Fruit fly (Drosophila melanogaster): ENCODE data around the gene S-Lap1.

Gene S-Lap1

DNA sequence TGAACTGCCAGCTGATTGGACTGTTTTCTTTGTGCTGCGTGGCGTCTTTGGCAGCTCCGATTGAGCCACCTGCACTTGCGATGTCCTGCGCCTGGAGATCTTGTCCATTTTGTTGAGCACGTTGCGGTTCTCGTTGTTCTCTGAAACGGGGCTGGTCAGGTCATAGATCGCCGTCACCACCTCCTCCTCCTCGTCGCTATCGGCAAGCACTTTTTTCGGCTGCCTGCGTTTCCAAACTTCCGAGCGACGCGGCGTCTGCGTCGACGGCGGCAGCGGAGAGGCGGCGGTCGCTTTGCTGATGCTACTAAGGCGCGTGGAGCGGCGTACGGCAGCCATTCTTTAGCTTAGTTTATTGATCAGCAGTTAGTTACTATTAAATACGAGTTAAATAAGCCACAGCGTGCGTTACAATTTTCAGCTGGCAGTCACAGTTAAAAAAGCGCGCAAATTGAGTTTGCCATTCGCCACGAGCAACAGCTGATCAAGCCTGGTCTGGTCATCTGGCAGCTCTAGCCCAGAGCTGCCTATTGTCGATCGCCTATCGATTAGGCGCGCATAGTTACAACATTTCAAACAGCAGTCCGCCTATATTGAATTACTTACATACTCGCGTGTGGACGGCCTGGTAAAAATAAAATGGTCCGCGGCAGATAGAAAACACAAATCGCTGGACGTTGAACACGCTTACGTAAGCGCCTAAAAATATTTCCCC is 16.7 kb downstream of the S-Lap1 start, which contains the start of gene Cdc6:
Gene Cdc6, minus strand, starts transcription at position 456 of the 712 bp plus-strand sequence.
- TF ChIP-seq bab1 (GFP tag; optimal IDR thresholded peaks at IDR 0.05) (peak; percentile 24), CG11617 (GFP tag; optimal IDR thresholded peaks at IDR 0.05) (no peak)

DNA sequence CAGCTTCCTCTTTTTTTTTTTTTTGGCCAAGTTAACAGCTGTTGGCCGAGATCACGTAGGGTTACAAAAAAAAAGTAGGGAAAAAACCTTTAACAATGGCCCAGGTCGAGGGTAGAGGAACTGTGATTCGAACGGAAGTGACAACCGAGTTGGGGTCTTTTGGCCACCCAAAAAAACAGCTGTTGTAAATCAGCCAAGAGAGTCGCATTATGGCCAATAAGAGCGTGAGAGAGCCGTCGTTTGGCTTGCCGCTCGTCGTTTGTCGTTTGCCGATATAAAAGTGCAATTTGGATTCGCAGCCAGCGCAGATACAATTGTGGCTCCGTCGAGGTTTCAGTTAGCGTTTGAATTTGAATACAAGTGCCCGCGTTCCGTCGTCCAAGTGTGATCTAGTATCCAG is 23.1 kb downstream of the S-Lap1 start, which contains the start of gene Cpr66D:
Gene Cpr66D, plus strand, starts transcription at position 301 of the 400 bp plus-strand sequence.
- TF ChIP-seq Hr96 (GFP tag; optimal IDR thresholded peaks at IDR 0.05) = no peak
- TF ChIP-seq cic (GFP tag; optimal IDR thresholded peaks at IDR 0.05) = no peak

DNA sequence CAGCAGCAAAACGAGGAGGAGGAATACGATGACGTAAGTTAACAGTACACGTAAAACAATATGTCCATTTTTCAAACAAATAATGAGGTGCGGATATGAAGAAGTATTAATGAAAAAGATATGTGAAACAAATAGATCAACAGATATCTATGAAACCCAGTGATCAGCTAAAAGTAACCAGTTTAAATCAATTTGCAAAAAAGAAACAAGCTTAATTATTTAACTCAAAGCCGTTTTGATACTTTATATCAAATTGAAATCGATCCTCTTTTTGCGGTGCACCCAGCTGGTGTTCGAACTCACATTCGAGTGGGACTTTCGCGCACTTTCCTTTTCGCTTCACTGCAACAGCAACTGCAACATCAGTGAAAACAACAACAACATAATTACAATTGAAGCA is 24.0 kb downstream of the S-Lap1 start:
- no peak for TF ChIP-seq Crg-1 (GFP tag; optimal IDR thresholded peaks at IDR 0.05)
- no peak for TF ChIP-seq Mnt (GFP tag; optimal IDR thresholded peaks at IDR 0.05)
- no peak for TF ChIP-seq CG11617 (GFP tag; optimal IDR thresholded peaks at IDR 0.05)
- TF ChIP-seq CG1620 (GFP tag; optimal IDR thresholded peaks at IDR 0.05) = no peak
- no peak for TF ChIP-seq CG14711 (tag; optimal IDR thresholded peaks at IDR 0.05)
- TF ChIP-seq CG33017 (tag; optimal IDR thresholded peaks at IDR 0.05) = no peak

DNA sequence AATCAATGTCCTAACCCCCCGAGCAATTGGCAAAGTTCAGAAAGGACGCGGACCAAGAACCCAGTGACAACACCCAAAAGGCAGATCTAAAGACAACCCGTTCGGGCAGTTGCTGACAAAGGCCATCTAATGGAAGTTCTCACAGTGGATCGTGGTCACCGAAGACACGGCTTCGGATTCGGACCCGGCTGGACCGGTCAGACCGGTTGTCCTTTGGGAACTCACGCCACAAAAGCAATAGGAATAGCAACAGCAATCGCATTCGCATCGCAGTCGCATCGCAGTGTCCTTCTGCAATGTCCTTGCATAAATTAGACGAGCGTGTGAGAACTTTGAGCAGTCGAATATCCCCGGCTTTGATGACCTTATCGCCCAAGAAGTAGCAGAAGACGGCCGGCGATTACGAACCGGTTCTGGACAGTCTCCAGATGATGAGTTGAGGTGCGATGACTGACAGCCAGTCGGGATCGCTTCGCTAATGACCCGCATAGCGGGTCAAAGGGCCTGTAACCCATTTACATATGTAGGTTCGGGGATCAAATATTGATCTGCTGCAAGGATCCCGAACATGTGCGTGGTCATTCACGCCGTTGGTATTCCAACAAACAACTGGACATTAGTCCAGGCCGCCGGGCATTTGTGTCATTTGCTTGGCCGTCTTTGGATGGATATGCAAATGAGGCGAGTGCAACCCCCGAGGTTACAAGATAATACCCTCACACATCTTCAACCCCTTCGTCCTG is 26.9 kb downstream of the S-Lap1 start:
- no peak for TF ChIP-seq Mnt (GFP tag; optimal IDR thresholded peaks at IDR 0.05)
- no peak for TF ChIP-seq Clk (GFP tag; optimal IDR thresholded peaks at IDR 0.05)
- TF ChIP-seq CG7045 (GFP tag; optimal IDR thresholded peaks at IDR 0.05) = no peak
- no peak for TF ChIP-seq cic (GFP tag; optimal IDR thresholded peaks at IDR 0.05)
- TF ChIP-seq CG33017 (tag; optimal IDR thresholded peaks at IDR 0.05) = no peak
- TF ChIP-seq Crg-1 (GFP tag; optimal IDR thresholded peaks at IDR 0.05) = no peak
- no peak for TF ChIP-seq ovo (GFP tag; optimal IDR thresholded peaks at IDR 0.05)
- TF ChIP-seq CG7101 (tag; optimal IDR thresholded peaks at IDR 0.05) = no peak
- TF ChIP-seq CG5204 (GFP tag; optimal IDR thresholded peaks at IDR 0.05) = no peak
- no peak for TF ChIP-seq pad (GFP tag; optimal IDR thresholded peaks at IDR 0.05)

DNA sequence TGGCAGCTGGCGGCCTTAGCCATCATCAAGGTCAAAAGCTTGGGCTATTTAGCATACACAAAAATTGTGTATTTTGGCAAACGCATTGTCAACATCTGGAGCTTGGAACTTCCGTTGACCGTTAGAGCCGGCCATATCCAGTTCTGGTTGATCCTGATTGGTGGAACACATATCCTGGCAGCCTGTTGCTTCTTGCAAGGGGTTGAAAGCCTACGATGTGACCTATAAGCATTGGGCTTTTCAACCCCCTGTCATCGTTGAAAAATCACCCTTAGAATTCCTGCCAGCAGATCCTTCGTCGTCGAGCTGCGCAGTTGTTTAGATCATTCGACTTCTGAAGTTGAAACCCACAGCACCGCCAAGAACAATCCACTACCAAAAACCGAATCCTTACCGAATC is 29.8 kb downstream of the S-Lap1 start, which contains the start of the genes CG13305 and Pex7:
Gene CG13305, minus strand, starts transcription at position 2 of the 400 bp plus-strand sequence.
Gene Pex7, plus strand, starts transcription at position 325 of the 400 bp plus-strand sequence.
- TF ChIP-seq CG1620 (GFP tag; optimal IDR thresholded peaks at IDR 0.05) = no peak
- TF ChIP-seq toe (GFP tag; optimal IDR thresholded peaks at IDR 0.05) = no peak
- TF ChIP-seq ovo (GFP tag; optimal IDR thresholded peaks at IDR 0.05) = no peak
- TF ChIP-seq tj (GFP tag; optimal IDR thresholded peaks at IDR 0.05) = no peak
- TF ChIP-seq Clk (GFP tag; optimal IDR thresholded peaks at IDR 0.05) = no peak
- no peak for TF ChIP-seq Mnt (GFP tag; optimal IDR thresholded peaks at IDR 0.05)
- no peak for TF ChIP-seq CG7101 (tag; optimal IDR thresholded peaks at IDR 0.05)
- no peak for TF ChIP-seq cnc (optimal IDR thresholded peaks at IDR 0.05)

DNA sequence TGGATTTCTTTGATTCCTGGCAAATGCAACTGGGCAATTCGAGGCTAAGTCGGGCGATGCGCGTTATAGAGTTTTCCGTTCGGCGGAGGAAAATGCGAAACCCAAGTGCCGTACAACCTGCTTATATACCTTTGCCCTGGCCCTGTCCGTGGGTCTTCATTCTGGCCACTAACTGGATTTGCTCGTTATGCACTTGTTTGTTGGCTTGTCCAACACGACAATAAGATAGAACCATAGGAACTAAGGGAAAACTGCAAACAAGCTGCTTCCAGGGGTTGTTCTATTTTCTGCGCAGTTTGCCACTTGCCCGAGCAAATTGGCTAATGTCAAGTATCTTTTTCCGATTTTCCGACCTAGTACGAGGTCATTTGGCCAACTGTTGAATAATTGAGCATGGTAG is 31.8 kb downstream of the S-Lap1 start, which contains the start of gene Arr2:
Gene Arr2, minus strand, starts transcription at position 101 of the 400 bp plus-strand sequence.
- TF ChIP-seq ovo (GFP tag; optimal IDR thresholded peaks at IDR 0.05) = no peak
- TF ChIP-seq Clk (GFP tag; optimal IDR thresholded peaks at IDR 0.05) = no peak
- no peak for TF ChIP-seq CG14711 (tag; optimal IDR thresholded peaks at IDR 0.05)
- TF ChIP-seq CG7045 (GFP tag; optimal IDR thresholded peaks at IDR 0.05) = no peak
- no peak for TF ChIP-seq cic (GFP tag; optimal IDR thresholded peaks at IDR 0.05)
- no peak for TF ChIP-seq pad (GFP tag; optimal IDR thresholded peaks at IDR 0.05)
- TF ChIP-seq kay (GFP tag; ENCODE audit: borderline replicate concordance) = peak; percentile 46
- TF ChIP-seq Mnt (GFP tag; optimal IDR thresholded peaks at IDR 0.05) = no peak

DNA sequence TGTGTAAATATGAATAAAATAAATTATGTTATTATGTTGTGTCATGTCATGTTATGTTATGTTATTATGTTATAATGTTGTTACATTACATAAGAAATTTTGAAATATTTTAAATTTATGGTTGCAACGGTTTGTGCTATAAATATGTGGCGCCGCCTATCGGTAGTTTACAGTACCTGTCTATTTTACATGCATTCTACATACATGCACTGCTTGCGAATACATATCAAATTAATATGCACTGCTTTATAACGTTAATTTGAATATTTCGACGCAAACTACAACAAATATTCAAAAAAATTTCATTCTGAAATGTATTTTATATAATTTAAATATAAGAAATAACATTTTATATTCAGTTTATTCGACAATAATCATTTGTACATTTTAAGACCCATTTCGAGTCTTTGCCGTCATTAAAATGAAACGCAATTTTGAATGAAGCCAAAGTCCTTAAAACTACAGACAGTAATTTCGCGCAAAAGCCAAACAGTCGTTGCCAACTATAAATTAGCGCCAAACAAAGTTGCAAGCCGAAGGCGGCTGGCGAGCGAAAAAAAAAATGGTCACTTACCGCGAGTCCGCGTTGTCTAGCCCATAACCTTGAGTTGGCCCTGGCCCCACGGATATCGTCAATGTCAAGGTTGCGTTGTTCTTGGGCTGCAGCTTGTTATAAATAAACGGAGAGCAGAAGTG is 35.0 kb downstream of the S-Lap1 start:
- TF ChIP-seq ovo (GFP tag; optimal IDR thresholded peaks at IDR 0.05) = no peak
- TF ChIP-seq CG12768 (GFP tag; optimal IDR thresholded peaks at IDR 0.05) = no peak
- TF ChIP-seq CG7101 (tag; optimal IDR thresholded peaks at IDR 0.05) = no peak
- TF ChIP-seq CG11617 (GFP tag; optimal IDR thresholded peaks at IDR 0.05) = no peak
- no peak for TF ChIP-seq pad (GFP tag; optimal IDR thresholded peaks at IDR 0.05)
- TF ChIP-seq Mnt (GFP tag; optimal IDR thresholded peaks at IDR 0.05) = no peak
- no peak for TF ChIP-seq CG33017 (tag; optimal IDR thresholded peaks at IDR 0.05)
- no peak for TF ChIP-seq CG5204 (GFP tag; optimal IDR thresholded peaks at IDR 0.05)
- no peak for TF ChIP-seq toe (GFP tag; optimal IDR thresholded peaks at IDR 0.05)
- TF ChIP-seq Hr96 (GFP tag; optimal IDR thresholded peaks at IDR 0.05) = no peak
- no peak for TF ChIP-seq cnc (optimal IDR thresholded peaks at IDR 0.05)
- peak; percentile 63 for TF ChIP-seq bab1 (GFP tag; optimal IDR thresholded peaks at IDR 0.05)
- TF ChIP-seq CG1620 (GFP tag; optimal IDR thresholded peaks at IDR 0.05) = no peak
- no peak for TF ChIP-seq Crg-1 (GFP tag; optimal IDR thresholded peaks at IDR 0.05)
- TF ChIP-seq CG14711 (tag; optimal IDR thresholded peaks at IDR 0.05) = no peak
- peak; percentile 23 for TF ChIP-seq kay (GFP tag; ENCODE audit: borderline replicate concordance)
- no peak for TF ChIP-seq tj (GFP tag; optimal IDR thresholded peaks at IDR 0.05)
- no peak for TF ChIP-seq Clk (GFP tag; optimal IDR thresholded peaks at IDR 0.05)

Data from whole organism, adult.